Worm (Caenorhabditis elegans) whole organism, mixed stage, embryonic: ENCODE data around the gene dhhc-10.

Experiments
- bed-3 ChIP-seq: fragments of 200-800 bp; sonication (Bioruptor generic); optimal IDR thresholded peaks from 3 replicates; lab custom pipeline; 2018; ENCODE audit warnings: mild to moderate bottlenecking, missing genetic modification characterization, moderate library complexity, missing compliant biosample characterization
- drap-1 ChIP-seq: fragments of 200-800 bp; sonication (Bioruptor generic); optimal IDR thresholded peaks from 3 replicates; lab custom pipeline; 2018; ENCODE audit warnings: mild to moderate bottlenecking, missing genetic modification characterization, missing compliant biosample characterization
- elt-1 ChIP-seq: sonication (generic microtip); optimal IDR thresholded peaks from 2 replicates; lab custom pipeline; 2017; ENCODE audit warnings: missing genetic modification characterization, mild to moderate bottlenecking, missing compliant biosample characterization, antibody characterized with exemption, moderate library complexity, borderline replicate concordance; ENCODE audit not compliant: insufficient read depth
- elt-3 ChIP-seq: fragments of 150-350 bp; optimal IDR thresholded peaks from 2 replicates; lab custom pipeline; 2014; ENCODE audit warnings: missing biosample characterization, missing genetic modification characterization
- lsy-2 ChIP-seq: fragments of 150-350 bp; optimal IDR thresholded peaks from 2 replicates; lab custom pipeline; 2014; ENCODE audit warnings: missing biosample characterization, missing genetic modification characterization
- nhr-12 ChIP-seq: fragments of 150-350 bp; optimal IDR thresholded peaks from 2 replicates; lab custom pipeline; 2014; ENCODE audit warnings: missing biosample characterization, missing genetic modification characterization
- nhr-2 ChIP-seq: fragments of 150-350 bp; optimal IDR thresholded peaks from 2 replicates; lab custom pipeline; 2014; ENCODE audit warnings: missing biosample characterization, missing genetic modification characterization
- nhr-237 ChIP-seq: fragments of 150-350 bp; optimal IDR thresholded peaks from 2 replicates; lab custom pipeline; 2014; ENCODE audit warnings: missing biosample characterization, missing genetic modification characterization
- nhr-28 ChIP-seq: fragments of 150-350 bp; optimal IDR thresholded peaks from 2 replicates; lab custom pipeline; 2014; ENCODE audit warnings: missing biosample characterization, missing genetic modification characterization
- pha-4 ChIP-seq: fragments of 150-350 bp; optimal IDR thresholded peaks from 2 replicates; lab custom pipeline; 2018; ENCODE audit warnings: missing biosample characterization, missing genetic modification reagents, missing genetic modification characterization
- unc-120 ChIP-seq: sonication (generic microtip); optimal IDR thresholded peaks from 2 replicates; lab custom pipeline; 2017; ENCODE audit warnings: missing genetic modification characterization, missing compliant biosample characterization; ENCODE audit not compliant: poor library complexity, severe bottlenecking
- unc-62 ChIP-seq: fragments of 150-350 bp; optimal IDR thresholded peaks from 2 replicates; lab custom pipeline; 2014; ENCODE audit warnings: missing biosample characterization, missing genetic modification reagents, missing genetic modification characterization
- zip-8 ChIP-seq: fragments of 150-350 bp; optimal IDR thresholded peaks from 2 replicates; lab custom pipeline; 2014; ENCODE audit warnings: missing biosample characterization, missing genetic modification characterization
- ztf-11 ChIP-seq: fragments of 150-350 bp; optimal IDR thresholded peaks from 2 replicates; lab custom pipeline; 2014; ENCODE audit warnings: missing biosample characterization, missing genetic modification characterization

DNA sequence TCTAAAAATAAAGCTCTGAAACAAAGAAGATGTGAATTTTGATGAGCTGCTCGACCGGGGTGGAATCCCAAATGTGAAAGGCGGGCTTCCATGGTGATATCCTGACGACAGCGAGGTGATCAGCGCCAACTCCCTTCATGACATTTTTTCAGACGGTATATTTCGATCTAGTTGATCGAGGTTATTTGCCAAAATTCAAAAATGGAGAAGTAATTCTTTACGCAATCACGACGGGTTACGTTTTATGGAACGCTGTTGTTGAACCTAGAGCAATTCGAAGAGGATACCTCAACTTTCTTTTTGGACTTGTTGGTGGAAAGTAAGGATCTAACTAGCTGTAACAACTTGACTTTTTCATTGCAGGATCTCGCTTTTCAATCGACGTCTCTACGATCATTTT is 30.3 kb upstream of the dhhc-10 start:
- TF ChIP-seq nhr-12 (no peak), unc-120 (tag; lab: Kevin White, UChicago) (no peak), zip-8 (tag; lab: Kevin White, UChicago) (no peak), nhr-28 (tag; lab: Kevin White, UChicago) (no peak), lsy-2 (tag; lab: Kevin White, UChicago) (no peak), drap-1 (GFP tag; lab: Kevin White, UChicago) (no peak), elt-1 (tag; lab: Kevin White, UChicago) (no peak), unc-62 (no peak), nhr-2 (tag; lab: Kevin White, UChicago) (no peak), elt-3 (no peak), bed-3 (GFP tag; lab: Kevin White, UChicago) (no peak), nhr-237 (no peak), pha-4 (tag; lab: Kevin White, UChicago) (no peak), ztf-11 (tag; lab: Kevin White, UChicago) (no peak)
